Fruit fly (Drosophila melanogaster): ENCODE data around the gene ana1.

The ana1 gene

DNA sequence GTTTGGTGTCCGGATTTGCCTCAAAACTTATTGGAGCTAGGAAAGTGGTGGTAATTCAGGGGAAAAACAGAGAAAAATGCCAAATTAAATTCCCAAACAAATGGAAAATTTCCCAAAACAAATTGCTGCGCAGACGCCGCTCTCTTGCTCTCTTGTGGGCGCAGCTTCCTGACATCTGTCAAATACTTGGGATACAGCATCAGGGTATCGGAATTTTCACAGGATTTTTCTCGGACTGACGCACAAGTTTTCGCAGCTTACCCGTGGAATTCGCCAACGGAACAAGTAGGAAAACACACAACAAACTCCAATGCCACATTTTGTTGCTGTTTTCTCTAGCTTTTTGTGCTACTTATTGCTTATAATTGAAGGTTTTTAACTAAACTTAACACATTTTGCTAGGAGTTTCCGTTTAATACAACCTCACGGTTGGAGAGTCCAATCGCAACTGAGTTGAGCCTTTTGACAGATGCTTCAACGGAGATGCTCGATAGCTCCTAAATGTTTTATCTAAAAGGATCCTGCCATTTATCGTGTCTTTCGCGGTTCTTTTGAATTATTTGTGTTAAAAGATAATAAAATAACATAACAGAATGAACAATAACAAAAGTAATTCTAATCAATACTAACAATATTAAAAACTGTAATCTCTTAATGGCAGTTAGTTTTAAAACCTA is 15.6 kb upstream of the ana1 start, which contains the start of the genes nAChRbeta2 and DZIP1:
TSS of gene nAChRbeta2 (minus strand) at position 455 of the 677 bp plus-strand sequence.
TSS of gene DZIP1 (plus strand) at position 627 of the 677 bp plus-strand sequence.
- TF ChIP-seq lola (GFP tag; optimal IDR thresholded peaks at IDR 0.05) (no peak), CrebA (GFP tag; optimal IDR thresholded peaks at IDR 0.05; ENCODE audit: borderline replicate concordance) (no peak), HLH106 (tag; optimal IDR thresholded peaks at IDR 0.05) (no peak), ey (GFP tag; optimal IDR thresholded peaks at IDR 0.05) (no peak), Dfd (GFP tag; optimal IDR thresholded peaks at IDR 0.05) (no peak), Myc (optimal IDR thresholded peaks at IDR 0.05) (no peak), fru (GFP tag; optimal IDR thresholded peaks at IDR 0.05) (no peak), sage (GFP tag; optimal IDR thresholded peaks at IDR 0.05) (no peak), tai (GFP tag; optimal IDR thresholded peaks at IDR 0.05) (no peak), Hr78 (GFP tag; optimal IDR thresholded peaks at IDR 0.05) (no peak), Hnf4 (GFP tag; optimal IDR thresholded peaks at IDR 0.05) (no peak), Mio (GFP tag; optimal IDR thresholded peaks at IDR 0.05) (no peak), brk (GFP tag; optimal IDR thresholded peaks at IDR 0.05) (no peak), GATAd (GFP tag; optimal IDR thresholded peaks at IDR 0.05) (no peak)

DNA sequence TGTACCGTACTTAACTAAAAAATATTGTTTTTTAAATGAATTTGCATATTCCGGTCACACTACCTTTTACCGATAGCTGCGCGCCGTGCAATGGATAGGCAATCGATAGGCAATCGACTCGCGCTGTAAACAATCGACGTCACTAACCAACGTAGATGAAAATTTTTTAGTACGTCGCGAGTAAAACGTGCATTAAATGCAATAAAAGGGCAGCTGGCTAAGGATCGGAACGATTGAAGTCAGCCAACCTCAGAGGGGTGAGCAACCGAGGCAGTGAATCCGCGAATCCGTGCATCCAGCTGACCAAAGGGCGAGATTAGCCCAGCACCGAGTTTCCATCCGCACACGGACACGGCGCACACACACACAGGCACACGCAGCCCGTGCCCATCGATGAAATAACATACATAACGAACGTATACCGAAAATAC is 12.2 kb upstream of the ana1 start, which contains the start of gene Pp1alpha-96A:
TSS of gene Pp1alpha-96A (plus strand) at position 121 of the 431 bp plus-strand sequence.
- TF ChIP-seq fru (GFP tag; optimal IDR thresholded peaks at IDR 0.05) (peak; percentile 4), CG32264 (GFP tag; optimal IDR thresholded peaks at IDR 0.05) (no peak), Hnf4 (GFP tag; optimal IDR thresholded peaks at IDR 0.05) (peak; percentile 42), h (GFP tag; optimal IDR thresholded peaks at IDR 0.05) (peak; percentile 51), rgr (GFP tag; optimal IDR thresholded peaks at IDR 0.05) (peak; percentile 49)

DNA sequence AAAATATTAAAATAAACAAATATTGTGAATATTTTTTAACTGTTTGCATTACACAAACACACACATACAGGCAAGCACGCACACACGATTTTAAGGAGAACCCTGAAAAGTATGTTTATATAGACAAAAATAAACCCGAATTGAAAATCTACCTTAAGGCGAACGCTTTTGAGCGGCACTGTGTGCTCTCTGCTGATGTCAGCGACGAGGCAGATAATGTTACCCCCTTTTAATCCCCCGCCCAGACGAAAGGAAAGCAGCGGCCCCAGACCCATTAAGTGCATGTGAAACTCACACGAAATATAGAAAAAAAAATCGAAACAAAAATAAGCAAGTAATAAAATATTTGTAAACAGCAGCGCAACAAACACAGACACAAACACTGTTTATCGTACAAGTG is 9.1 kb upstream of the ana1 start:
- TF ChIP-seq Hnf4 (GFP tag; optimal IDR thresholded peaks at IDR 0.05) (no peak), Sp1 (GFP tag; optimal IDR thresholded peaks at IDR 0.05) (no peak)

DNA sequence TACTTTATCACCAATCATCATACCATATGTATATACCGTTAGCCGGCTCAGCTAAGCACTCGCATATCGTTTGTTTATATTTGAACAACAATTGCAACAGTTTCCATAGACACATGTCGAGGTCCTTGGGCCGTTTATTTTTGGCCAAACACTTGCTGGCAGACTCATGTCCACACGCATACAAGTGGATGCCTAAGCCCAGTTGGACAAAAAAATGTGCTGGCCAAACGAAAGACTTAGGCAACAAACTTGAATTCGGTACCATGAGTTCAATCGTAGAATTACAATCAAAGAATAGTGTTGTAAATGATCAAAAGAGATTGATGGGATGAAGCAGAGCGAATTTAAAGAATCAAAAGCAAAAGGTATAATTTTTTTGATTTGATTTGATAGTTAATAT is 6.8 kb upstream of the ana1 start, which contains the start of gene CG13622:
TSS of gene CG13622 (minus strand) at position 101 of the 400 bp plus-strand sequence.
- no peak for TF ChIP-seq sage (GFP tag; optimal IDR thresholded peaks at IDR 0.05)
- TF ChIP-seq ey (GFP tag; optimal IDR thresholded peaks at IDR 0.05) = no peak
- TF ChIP-seq Hnf4 (GFP tag; optimal IDR thresholded peaks at IDR 0.05) = no peak
- TF ChIP-seq Jra (GFP tag; optimal IDR thresholded peaks at IDR 0.05) = no peak
- TF ChIP-seq dsf (GFP tag; optimal IDR thresholded peaks at IDR 0.05; ENCODE audit: borderline replicate concordance) = no peak
- TF ChIP-seq dl (GFP tag; optimal IDR thresholded peaks at IDR 0.05; ENCODE audit: insufficient read depth in 1 of 2, partially characterized antibody in 2 of 2) = no peak
- no peak for TF ChIP-seq Myc (optimal IDR thresholded peaks at IDR 0.05)
- TF ChIP-seq Hr83 (GFP tag; optimal IDR thresholded peaks at IDR 0.05; ENCODE audit: poor library complexity, severe bottlenecking) = no peak

DNA sequence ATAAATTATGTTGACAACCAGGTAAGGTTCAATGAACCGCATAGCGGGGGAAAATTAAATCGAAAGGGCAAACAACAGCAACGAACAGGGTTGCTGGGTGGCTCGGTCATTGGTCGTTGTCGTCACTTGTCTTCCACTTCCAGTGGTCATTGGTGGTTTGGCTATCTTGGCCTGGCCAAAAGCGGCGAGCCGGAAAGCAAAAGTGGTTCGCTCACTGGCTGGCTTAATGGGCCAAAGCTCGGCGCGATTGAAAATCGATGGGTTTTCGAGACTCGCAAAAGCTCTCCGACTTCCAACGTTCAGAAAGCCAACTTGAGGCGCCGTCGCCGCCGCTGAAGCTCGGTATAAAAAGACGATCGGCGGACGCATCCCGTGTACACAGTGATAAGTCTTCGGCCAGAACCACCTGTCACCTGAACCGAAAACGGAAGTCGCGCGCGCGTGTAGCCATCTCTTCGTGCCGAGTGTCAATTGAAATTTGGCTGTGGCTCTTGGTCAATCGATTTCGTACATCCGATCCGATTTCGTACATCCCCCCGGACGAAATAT is 5.9 kb upstream of the ana1 start, which contains the start of gene Jhbp12:
TSS of gene Jhbp12 (plus strand) at position 369 of the 549 bp plus-strand sequence.
- no peak for TF ChIP-seq CG9705 (GFP tag; optimal IDR thresholded peaks at IDR 0.05)
- no peak for TF ChIP-seq pan (optimal IDR thresholded peaks at IDR 0.05)

DNA sequence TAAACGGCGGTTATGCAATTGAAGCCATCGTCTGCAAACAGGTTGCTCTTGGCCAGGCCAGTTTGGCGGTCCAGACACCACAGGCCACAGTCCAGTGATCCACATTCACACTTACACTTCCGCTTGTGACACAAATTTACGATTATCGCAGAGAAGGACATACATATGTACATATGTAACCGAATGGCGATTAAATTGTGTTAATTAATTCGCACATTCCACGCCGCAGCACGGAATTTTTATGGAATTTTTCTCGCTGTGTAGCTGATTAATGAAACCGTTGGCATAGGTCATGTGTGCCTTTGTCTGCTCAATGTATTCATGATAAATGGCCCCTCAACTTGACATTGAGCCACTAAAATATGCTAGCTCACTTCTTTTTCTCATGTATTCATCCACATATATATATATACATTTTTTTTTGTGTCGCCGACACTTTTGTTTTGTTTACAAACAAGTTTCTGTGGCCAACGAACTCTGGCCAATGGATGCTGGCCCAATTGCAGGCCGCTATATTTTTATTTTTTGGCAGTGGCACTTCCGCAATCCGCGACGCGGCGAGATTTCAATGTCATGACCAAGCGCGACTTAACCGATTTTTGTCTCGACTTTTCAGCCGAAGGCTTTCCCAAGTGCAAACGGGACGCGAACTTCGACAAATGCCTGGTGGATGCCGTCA is 4.3 kb upstream of the ana1 start:
- TF ChIP-seq Sp1 (GFP tag; optimal IDR thresholded peaks at IDR 0.05) (no peak), Hnf4 (GFP tag; optimal IDR thresholded peaks at IDR 0.05) (no peak), pan (optimal IDR thresholded peaks at IDR 0.05) (no peak), OdsH (GFP tag; optimal IDR thresholded peaks at IDR 0.05) (no peak), ey (GFP tag; optimal IDR thresholded peaks at IDR 0.05) (no peak), Hr83 (GFP tag; optimal IDR thresholded peaks at IDR 0.05; ENCODE audit: poor library complexity, severe bottlenecking) (no peak), CG9705 (GFP tag; optimal IDR thresholded peaks at IDR 0.05) (no peak), Dif (GFP tag; optimal IDR thresholded peaks at IDR 0.05; ENCODE audit: partially characterized antibody) (no peak)
